Worm (Caenorhabditis elegans) whole organism, L2 larva: ENCODE data around the gene rpb-6.

Experiments used
- F13H6.1 ChIP-seq: sonication (generic microtip); optimal IDR thresholded peaks from 2 replicates; lab custom pipeline; 2016; ENCODE audit warnings: missing genetic modification characterization, missing compliant biosample characterization
- R02D3.7 ChIP-seq: fragments of 150-350 bp; optimal IDR thresholded peaks from 2 replicates; lab custom pipeline; 2014; ENCODE audit warnings: missing biosample characterization, missing genetic modification characterization
- Y55F3AM.14 ChIP-seq: fragments of 200-800 bp; sonication (Bioruptor generic); optimal IDR thresholded peaks from 2 replicates; lab custom pipeline; 2018; ENCODE audit warnings: mild to moderate bottlenecking, missing genetic modification characterization, missing compliant biosample characterization
- ZK546.5 ChIP-seq: sonication (generic microtip); optimal IDR thresholded peaks from 2 replicates; lab custom pipeline; 2017; ENCODE audit warnings: missing biosample characterization, missing genetic modification characterization
- aly-2 ChIP-seq: fragments of 150-350 bp; optimal IDR thresholded peaks from 2 replicates; lab custom pipeline; 2014; ENCODE audit warnings: missing biosample characterization, missing genetic modification characterization
- ama-1 ChIP-seq: fragments of 150-350 bp; optimal IDR thresholded peaks from 2 replicates; lab custom pipeline; 2018; ENCODE audit warnings: inconsistent platforms
- blmp-1 ChIP-seq: sonication (generic microtip); optimal IDR thresholded peaks from 2 replicates; lab custom pipeline; 2017; ENCODE audit warnings: missing genetic modification characterization, mild to moderate bottlenecking, missing compliant biosample characterization, antibody characterized with exemption, moderate library complexity; ENCODE audit not compliant: insufficient read depth
- ceh-16 ChIP-seq: fragments of 150-350 bp; optimal IDR thresholded peaks from 2 replicates; lab custom pipeline; 2014; ENCODE audit warnings: missing biosample characterization, missing genetic modification characterization
- ceh-82 ChIP-seq: fragments of 150-350 bp; optimal IDR thresholded peaks from 2 replicates; lab custom pipeline; 2014; ENCODE audit warnings: missing biosample characterization, missing genetic modification characterization
- dmd-4 ChIP-seq: sonication (generic microtip); optimal IDR thresholded peaks from 2 replicates; lab custom pipeline; 2017; ENCODE audit warnings: missing biosample characterization, missing genetic modification characterization
- gmeb-1 ChIP-seq: fragments of 150-350 bp; optimal IDR thresholded peaks from 2 replicates; lab custom pipeline; 2014; ENCODE audit warnings: missing biosample characterization, missing genetic modification characterization
- lin-39 ChIP-seq: fragments of 150-350 bp; optimal IDR thresholded peaks from 2 replicates; lab custom pipeline; 2014; ENCODE audit warnings: missing biosample characterization, missing genetic modification reagents, missing genetic modification characterization
- lsy-2 ChIP-seq, 2 experiments: fragments of 150-350 bp in 1 of 2; sonication (generic microtip) in 1 of 2; optimal IDR thresholded peaks; 2 replicates each; lab custom pipeline; 2014 to 2017; ENCODE audit warnings: missing biosample characterization in 2 of 2, missing genetic modification characterization in 2 of 2
- mab-5 ChIP-seq: fragments of 150-350 bp; optimal IDR thresholded peaks from 2 replicates; lab custom pipeline; 2014; ENCODE audit warnings: missing biosample characterization, missing genetic modification characterization
- mbf-1 ChIP-seq: sonication (generic microtip); optimal IDR thresholded peaks from 2 replicates; lab custom pipeline; 2017; ENCODE audit warnings: missing biosample characterization, missing genetic modification characterization
- mdl-1 ChIP-seq, 2 experiments: fragments of 150-350 bp in 1 of 2; sonication (generic microtip) in 1 of 2; optimal IDR thresholded peaks; 2 replicates each; lab custom pipeline; 2017; ENCODE audit warnings: missing biosample characterization in 2 of 2, missing genetic modification characterization in 2 of 2
- nhr-10 ChIP-seq: sonication (generic microtip); optimal IDR thresholded peaks from 2 replicates; lab custom pipeline; 2017; ENCODE audit warnings: missing biosample characterization, missing genetic modification characterization
- nhr-11 ChIP-seq: fragments of 150-350 bp; optimal IDR thresholded peaks from 2 replicates; lab custom pipeline; 2014; ENCODE audit warnings: missing biosample characterization, missing genetic modification characterization
- nhr-12 ChIP-seq: fragments of 150-350 bp; optimal IDR thresholded peaks from 2 replicates; lab custom pipeline; 2014; ENCODE audit warnings: missing biosample characterization, missing genetic modification characterization
- nhr-21 ChIP-seq: fragments of 150-350 bp; optimal IDR thresholded peaks from 2 replicates; lab custom pipeline; 2014; ENCODE audit warnings: missing biosample characterization, missing genetic modification characterization
- nhr-23 ChIP-seq: fragments of 150-350 bp; optimal IDR thresholded peaks from 2 replicates; lab custom pipeline; 2014; ENCODE audit warnings: missing biosample characterization, missing genetic modification reagents, missing genetic modification characterization
- nhr-237 ChIP-seq: fragments of 150-350 bp; optimal IDR thresholded peaks from 2 replicates; lab custom pipeline; 2014; ENCODE audit warnings: missing biosample characterization, missing genetic modification characterization
- nhr-25 ChIP-seq: fragments of 150-350 bp; sonication (generic microtip); optimal IDR thresholded peaks from 3 replicates; lab custom pipeline; 2014; ENCODE audit warnings: missing biosample characterization, missing genetic modification characterization
- nhr-77 ChIP-seq: fragments of 150-350 bp; optimal IDR thresholded peaks from 2 replicates; lab custom pipeline; 2014; ENCODE audit warnings: missing biosample characterization, missing genetic modification characterization
- sem-4 ChIP-seq: fragments of 150-350 bp; optimal IDR thresholded peaks from 2 replicates; lab custom pipeline; 2014; ENCODE audit warnings: missing biosample characterization, missing genetic modification reagents, missing genetic modification characterization
- skn-1 ChIP-seq: sonication (generic microtip); optimal IDR thresholded peaks from 2 replicates; lab custom pipeline; 2017; ENCODE audit warnings: missing biosample characterization, missing genetic modification characterization
- sma-9 ChIP-seq, 2 experiments: fragments of 150-350 bp in 1 of 2; sonication (generic microtip) in 1 of 2; optimal IDR thresholded peaks; 2 replicates each; lab custom pipeline; 2014 to 2016; ENCODE audit warnings: missing genetic modification characterization in 2 of 2, mild to moderate bottlenecking in 1 of 2, missing biosample characterization in 1 of 2, missing compliant biosample characterization in 1 of 2, missing genetic modification reagents in 1 of 2, moderate library complexity in 1 of 2
- snpc-4 ChIP-seq: fragments of 150-350 bp; optimal IDR thresholded peaks from 2 replicates; lab custom pipeline; 2014; ENCODE audit warnings: missing biosample characterization, missing genetic modification characterization
- unc-39 ChIP-seq: fragments of 150-350 bp; optimal IDR thresholded peaks from 2 replicates; lab custom pipeline; 2014; ENCODE audit warnings: missing biosample characterization, missing genetic modification characterization
- unc-55 ChIP-seq: fragments of 150-350 bp; sonication (generic microtip); optimal IDR thresholded peaks from 3 replicates; lab custom pipeline; 2014; ENCODE audit warnings: missing biosample characterization, missing genetic modification reagents, missing genetic modification characterization
- unc-62 ChIP-seq: fragments of 150-350 bp; optimal IDR thresholded peaks from 2 replicates; lab custom pipeline; 2014; ENCODE audit warnings: missing biosample characterization, missing genetic modification reagents, missing genetic modification characterization
- zag-1 ChIP-seq: fragments of 150-350 bp; optimal IDR thresholded peaks from 2 replicates; lab custom pipeline; 2014; ENCODE audit warnings: missing biosample characterization, missing genetic modification characterization

The rpb-6 gene

DNA sequence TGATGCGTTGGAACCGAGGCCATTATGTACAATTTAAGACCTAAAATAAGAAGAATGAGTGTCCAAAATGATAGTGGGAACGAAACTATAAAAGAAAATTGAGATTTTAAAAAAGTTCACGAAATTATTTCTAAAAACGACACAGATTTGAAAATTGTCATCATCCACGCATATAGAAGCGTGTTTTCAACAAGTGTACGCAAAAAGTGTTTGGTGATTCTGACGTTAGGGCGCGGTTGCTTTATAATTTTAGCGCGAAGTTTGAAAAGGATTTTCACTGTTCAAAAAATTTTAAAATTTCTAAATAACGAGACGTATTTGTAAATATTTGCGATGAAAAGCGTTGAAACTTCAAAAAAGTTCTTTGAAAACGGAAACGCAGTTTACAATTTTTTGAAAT lies 15.8 kb upstream of the rpb-6 start, which contains the start of gene cdc-48.1 (continued):
- peak; percentile 100 for TF ChIP-seq sma-9 (GFP tag; optimal IDR thresholded peaks at IDR 0.05; lab: Kevin White, UChicago)
- peak; percentile 49 for TF ChIP-seq sma-9 (tag; optimal IDR thresholded peaks at IDR 0.05; lab: Kevin White, UChicago)
- TF ChIP-seq nhr-25 (tag; lab: Kevin White, UChicago): peak; percentile 100
- peak; percentile 81 for TF ChIP-seq aly-2 (tag; lab: Kevin White, UChicago)
- TF ChIP-seq nhr-10 (tag; lab: Kevin White, UChicago): peak; percentile 95
- peak; percentile 98 for TF ChIP-seq ceh-82
- peak; percentile 100 for TF ChIP-seq skn-1 (tag; lab: Kevin White, UChicago)

DNA sequence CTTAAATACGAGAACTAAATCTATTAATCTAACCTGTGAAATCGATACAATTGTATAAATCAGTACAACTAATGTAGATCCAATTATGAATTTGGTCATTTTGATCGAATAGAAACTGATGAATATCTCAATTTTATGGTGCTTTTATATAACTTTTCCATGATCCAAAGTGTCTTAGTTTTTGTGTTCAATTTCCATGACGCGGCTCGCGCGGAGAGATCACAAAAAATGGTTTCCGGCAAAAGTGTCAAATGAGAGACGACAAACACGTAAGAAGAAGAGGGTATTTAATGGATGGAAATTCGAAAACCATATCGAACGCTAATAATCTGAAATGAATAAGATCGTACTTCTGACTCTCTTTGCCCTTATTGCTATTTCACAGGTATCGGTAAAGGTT lies 14.6 kb upstream of the rpb-6 start, which contains the start of the genes C06A1.6 and C06A1.7:
C06A1.6 (minus strand) TSS at position 101 of the 400 bp plus-strand sequence.
C06A1.7 (plus strand) TSS at position 314 of the 400 bp plus-strand sequence.
- TF ChIP-seq zag-1: no peak
- TF ChIP-seq ama-1 (lab: Kevin White, UChicago): no peak
- TF ChIP-seq lin-39 (tag; lab: Kevin White, UChicago): no peak
- TF ChIP-seq unc-39 (tag; lab: Kevin White, UChicago): no peak
- TF ChIP-seq Y55F3AM.14: no peak
- no peak for TF ChIP-seq mbf-1 (tag; lab: Kevin White, UChicago)
- no peak for TF ChIP-seq skn-1 (tag; lab: Kevin White, UChicago)
- TF ChIP-seq mab-5: no peak
- no peak for TF ChIP-seq R02D3.7 (tag; lab: Kevin White, UChicago)
- no peak for TF ChIP-seq ceh-82
- no peak for TF ChIP-seq F13H6.1 (tag; lab: Kevin White, UChicago)
- TF ChIP-seq unc-62 (GFP tag; lab: Kevin White, UChicago): no peak
- no peak for TF ChIP-seq nhr-77 (tag; lab: Kevin White, UChicago)
- TF ChIP-seq blmp-1: no peak
- TF ChIP-seq nhr-21: no peak
- TF ChIP-seq lsy-2 (tag; optimal IDR thresholded peaks at IDR 0.05; lab: Kevin White, UChicago): no peak
- TF ChIP-seq sem-4 (tag; lab: Kevin White, UChicago): no peak

DNA sequence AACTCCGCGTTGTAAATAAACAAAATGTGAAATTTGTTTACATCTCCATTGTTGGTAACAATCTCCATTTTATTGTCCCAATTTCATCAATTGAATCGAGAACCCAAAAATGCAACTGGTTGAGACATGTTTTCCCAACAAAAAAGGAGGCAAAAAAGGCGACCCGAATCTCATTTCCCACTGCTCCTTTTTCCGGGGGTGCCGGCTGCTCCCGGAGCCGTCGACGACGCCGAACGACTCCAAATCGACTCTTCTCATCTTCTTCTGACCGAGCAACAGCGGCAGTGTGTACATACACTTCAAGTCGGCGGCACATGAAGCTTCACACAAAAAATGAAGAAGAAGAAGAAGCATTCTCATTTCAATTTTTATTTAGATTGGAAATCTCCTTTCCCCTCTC lies 12.7 kb upstream of the rpb-6 start:
- TF ChIP-seq ceh-82 (no peak), mdl-1 (tag; optimal IDR thresholded peaks at IDR 0.05; lab: Kevin White, UChicago) (no peak), nhr-11 (tag; lab: Kevin White, UChicago) (no peak), ceh-16 (tag; lab: Kevin White, UChicago) (no peak), ama-1 (lab: Kevin White, UChicago) (no peak), aly-2 (tag; lab: Kevin White, UChicago) (no peak), R02D3.7 (tag; lab: Kevin White, UChicago) (no peak), dmd-4 (tag; lab: Kevin White, UChicago) (no peak), nhr-12 (tag; lab: Kevin White, UChicago) (no peak), snpc-4 (tag; lab: Kevin White, UChicago) (no peak), unc-55 (GFP tag; lab: Kevin White, UChicago) (no peak), gmeb-1 (tag; lab: Kevin White, UChicago) (no peak), lin-39 (tag; lab: Kevin White, UChicago) (no peak), mbf-1 (tag; lab: Kevin White, UChicago) (no peak), nhr-237 (tag; lab: Kevin White, UChicago) (no peak), zag-1 (no peak)

DNA sequence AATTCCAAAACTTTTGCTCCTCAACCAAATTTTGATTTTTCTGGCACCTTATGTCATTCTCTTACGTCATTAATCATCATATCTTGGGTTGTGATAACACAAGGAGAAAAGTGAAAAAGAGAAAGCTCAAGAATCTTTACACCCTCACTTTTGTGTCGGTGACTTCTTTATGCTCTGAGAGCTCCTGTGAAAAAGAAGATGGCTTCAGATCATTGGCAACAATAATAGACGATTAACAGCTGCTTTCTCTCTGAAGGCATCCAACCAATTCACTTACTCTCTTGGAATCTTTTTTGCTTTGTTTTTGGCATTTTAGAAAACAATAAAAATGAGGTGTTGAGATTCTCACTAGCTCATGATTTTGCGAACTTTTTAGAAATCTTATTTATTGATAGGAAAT lies 9.7 kb upstream of the rpb-6 start:
- TF ChIP-seq F13H6.1 (tag; lab: Kevin White, UChicago) (no peak), nhr-21 (no peak), sma-9 (GFP tag; optimal IDR thresholded peaks at IDR 0.05; lab: Kevin White, UChicago) (peak; percentile 55), sma-9 (tag; optimal IDR thresholded peaks at IDR 0.05; lab: Kevin White, UChicago) (no peak), lsy-2 (tag; optimal IDR thresholded peaks at IDR 0.05; lab: Kevin White, UChicago) (peak in 1 of 2 experiments; percentile 19)

DNA sequence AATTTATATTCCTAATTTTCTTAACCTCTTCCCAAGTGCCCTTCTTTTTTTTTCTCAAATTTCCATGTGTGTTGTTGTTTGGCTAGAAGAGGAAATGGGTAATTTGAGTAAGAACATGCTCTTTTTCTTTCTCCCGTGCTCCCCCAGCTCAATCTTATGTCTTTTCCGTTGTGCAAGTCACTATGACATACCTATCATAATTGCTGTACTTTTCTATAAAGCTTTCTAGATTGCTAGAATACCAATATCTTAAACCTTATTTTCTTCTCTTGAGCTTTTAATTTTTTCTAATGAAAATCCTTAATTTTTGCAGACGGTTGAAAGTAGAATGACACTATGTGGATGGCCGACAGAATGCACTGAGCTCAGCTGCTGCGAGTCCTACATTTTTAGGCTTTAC lies 8.9 kb upstream of the rpb-6 start, which contains the start of gene txt-13:
txt-13 (plus strand) TSS at position 301 of the 400 bp plus-strand sequence.
- TF ChIP-seq nhr-23: no peak
- no peak for TF ChIP-seq ZK546.5
- TF ChIP-seq sem-4 (tag; lab: Kevin White, UChicago): no peak
- no peak for TF ChIP-seq aly-2 (tag; lab: Kevin White, UChicago)
- no peak for TF ChIP-seq nhr-10 (tag; lab: Kevin White, UChicago)
- TF ChIP-seq, all 48 proteins: peak for 0
